Fruit fly (Drosophila melanogaster) whole organism, pupa: Measurements from ENCODE around the gene CG18180.

Source experiments
- CG10348 ChIP-seq: fragments of 200-800 bp; sonication (Bioruptor generic); IDR thresholded peaks from 2 replicates; pipeline ENCODE4 v1.3.6; 2022; ENCODE audit warnings: missing biosample characterization, missing genetic modification characterization
- CG12605 ChIP-seq: fragments of 200-800 bp; sonication (Bioruptor generic); IDR thresholded peaks from 2 replicates; pipeline ENCODE4 v1.3.6; 2022; ENCODE audit warnings: missing biosample characterization, missing genetic modification characterization
- CG13204 ChIP-seq: fragments of 200-800 bp; sonication (Bioruptor generic); optimal IDR thresholded peaks from 2 replicates; lab custom pipeline; 2018; ENCODE audit warnings: missing biosample characterization, mild to moderate bottlenecking, missing genetic modification characterization, moderate library complexity
- CG14655 ChIP-seq: fragments of 200-800 bp; sonication (Bioruptor generic); optimal IDR thresholded peaks from 3 replicates; lab custom pipeline; 2017; ENCODE audit warnings: mild to moderate bottlenecking, missing biosample characterization, missing genetic modification reagents, missing genetic modification characterization
- CG15710 ChIP-seq: fragments of 200-800 bp; sonication (Bioruptor generic); optimal IDR thresholded peaks from 2 replicates; lab custom pipeline; 2018; ENCODE audit warnings: missing biosample characterization, mild to moderate bottlenecking, missing genetic modification characterization, moderate library complexity
- CG17806 ChIP-seq: fragments of 200-800 bp; sonication (Bioruptor generic); optimal IDR thresholded peaks from 2 replicates; lab custom pipeline; 2018; ENCODE audit warnings: missing biosample characterization, mild to moderate bottlenecking, missing genetic modification characterization, moderate library complexity
- CG32121 ChIP-seq: fragments of 200-800 bp; sonication (Bioruptor generic); IDR thresholded peaks from 2 replicates; pipeline ENCODE4 v1.3.6; 2022; ENCODE audit warnings: missing biosample characterization, missing genetic modification characterization
- CG34367 ChIP-seq: fragments of 200-800 bp; sonication (Bioruptor generic); optimal IDR thresholded peaks from 2 replicates; lab custom pipeline; 2018; ENCODE audit warnings: missing biosample characterization, mild to moderate bottlenecking, missing genetic modification characterization
- CG4496 ChIP-seq: fragments of 200-800 bp; sonication (Bioruptor generic); IDR thresholded peaks from 3 replicates; pipeline ENCODE4 v1.3.6; 2022; ENCODE audit warnings: missing biosample characterization, missing genetic modification characterization
- CG8159 ChIP-seq: fragments of 200-800 bp; sonication (Bioruptor generic); optimal IDR thresholded peaks from 3 replicates; lab custom pipeline; 2018; ENCODE audit warnings: missing biosample characterization, mild to moderate bottlenecking, missing genetic modification characterization, moderate library complexity
- CG9948 ChIP-seq: fragments of 200-800 bp; sonication (Bioruptor generic); optimal IDR thresholded peaks from 2 replicates; lab custom pipeline; 2018; ENCODE audit warnings: missing biosample characterization, mild to moderate bottlenecking, missing genetic modification characterization, moderate library complexity
- D1 ChIP-seq: fragments of 200-800 bp; sonication (Bioruptor generic); optimal IDR thresholded peaks from 2 replicates; lab custom pipeline; 2018; ENCODE audit warnings: missing biosample characterization, mild to moderate bottlenecking, missing genetic modification characterization, moderate library complexity
- EcR ChIP-seq: fragments of 200-800 bp; sonication (Bioruptor generic); optimal IDR thresholded peaks from 3 replicates; lab custom pipeline; 2019; ENCODE audit warnings: missing biosample characterization, missing genetic modification characterization, mild to moderate bottlenecking, moderate library complexity, missing genetic modification reagents
- Ets98B ChIP-seq: fragments of 200-800 bp; sonication (Bioruptor generic); IDR thresholded peaks from 2 replicates; pipeline ENCODE4 v1.3.6; 2022; ENCODE audit warnings: missing biosample characterization, missing genetic modification characterization
- Pif1A ChIP-seq: fragments of 200-800 bp; sonication (Bioruptor generic); optimal IDR thresholded peaks from 3 replicates; lab custom pipeline; 2016; ENCODE audit warnings: missing biosample characterization, missing genetic modification characterization
- Pif1B ChIP-seq: fragments of 200-800 bp; sonication (Bioruptor generic); optimal IDR thresholded peaks from 3 replicates; lab custom pipeline; 2016; ENCODE audit warnings: missing biosample characterization, missing genetic modification characterization
- Snoo ChIP-seq: fragments of 200-800 bp; sonication (Bioruptor generic); optimal IDR thresholded peaks from 3 replicates; lab custom pipeline; 2017; ENCODE audit warnings: missing biosample characterization, mild to moderate bottlenecking, missing genetic modification characterization, inconsistent platforms
- fd96Ca ChIP-seq: fragments of 200-800 bp; sonication (Bioruptor generic); IDR thresholded peaks from 3 replicates; pipeline ENCODE4 v1.3.6; 2022; ENCODE audit warnings: missing biosample characterization, missing genetic modification characterization
- gl ChIP-seq: fragments of 200-800 bp; sonication (Bioruptor generic); optimal IDR thresholded peaks from 2 replicates; lab custom pipeline; 2018; ENCODE audit warnings: missing biosample characterization, mild to moderate bottlenecking, missing genetic modification characterization
- rn ChIP-seq: fragments of 200-800 bp; sonication (Bioruptor generic); IDR thresholded peaks from 2 replicates; pipeline ENCODE4 v1.3.6; 2022; ENCODE audit warnings: missing biosample characterization, missing genetic modification characterization

Gene CG18180

DNA sequence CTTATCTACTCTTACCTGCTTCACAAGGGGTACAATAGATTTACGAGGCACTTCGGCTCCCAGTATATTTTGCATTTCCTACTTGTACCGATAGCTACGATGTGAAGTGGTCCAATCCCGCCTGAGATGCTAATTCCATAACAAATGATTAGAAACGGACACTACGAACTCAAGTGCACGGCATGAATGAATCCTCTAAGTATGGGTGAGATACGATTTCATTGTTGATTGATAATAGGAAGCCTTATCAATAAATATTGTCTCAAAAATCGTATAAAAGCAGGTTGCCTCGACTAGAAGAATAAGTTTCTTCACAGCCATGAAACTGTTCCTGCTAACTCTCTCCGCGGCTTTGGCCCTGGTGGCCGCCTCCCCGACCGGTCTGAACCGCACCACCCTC, at the start of gene CG18180:
TSS of gene CG18180 (plus strand) at position 301 of the 400 bp plus-strand sequence.
- no peak for TF ChIP-seq D1
- no peak for TF ChIP-seq Pif1B (GFP tag; lab: Kevin White, UChicago)
- TF ChIP-seq gl (tag; lab: Kevin White, UChicago): no peak
- no peak for TF ChIP-seq CG4496 (GFP tag; lab: Robert Waterston, UW)
- no peak for TF ChIP-seq CG13204 (GFP tag; lab: Kevin White, UChicago)
- TF ChIP-seq CG10348 (GFP tag; lab: Robert Waterston, UW): no peak
- TF ChIP-seq CG32121 (GFP tag; lab: Robert Waterston, UW): no peak
- TF ChIP-seq CG12605 (GFP tag; lab: Robert Waterston, UW): no peak

DNA sequence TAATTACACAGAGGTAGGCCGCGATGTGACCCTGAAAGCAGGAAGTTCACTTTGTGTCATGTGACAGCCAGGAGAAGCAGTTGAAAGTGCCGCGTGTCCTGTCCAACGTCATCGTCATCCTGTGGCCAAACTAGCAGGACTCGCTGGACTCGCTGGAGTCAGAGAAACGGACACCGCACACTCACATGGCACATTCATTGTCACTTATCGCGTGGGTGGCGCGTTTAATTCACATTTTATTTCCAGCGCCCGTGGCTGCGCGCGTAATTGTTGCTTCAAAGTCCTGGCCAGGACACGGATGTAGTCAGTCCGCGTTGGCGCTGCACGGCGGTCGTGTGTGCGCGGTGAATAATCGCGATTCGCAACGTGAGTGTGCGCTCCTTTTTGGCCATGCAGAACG, 43.3 kb upstream of the CG18180 start, which contains the start of gene Tmc:
TSS of gene Tmc (plus strand) at position 301 of the 400 bp plus-strand sequence.
- TF ChIP-seq Ets98B (no peak), D1 (no peak), CG17806 (no peak), CG14655 (GFP tag; lab: Kevin White, UChicago) (no peak), Pif1A (GFP tag; lab: Kevin White, UChicago) (no peak), CG12605 (GFP tag; lab: Robert Waterston, UW) (no peak), Pif1B (GFP tag; lab: Kevin White, UChicago) (no peak), rn (GFP tag; lab: Robert Waterston, UW) (no peak)

DNA sequence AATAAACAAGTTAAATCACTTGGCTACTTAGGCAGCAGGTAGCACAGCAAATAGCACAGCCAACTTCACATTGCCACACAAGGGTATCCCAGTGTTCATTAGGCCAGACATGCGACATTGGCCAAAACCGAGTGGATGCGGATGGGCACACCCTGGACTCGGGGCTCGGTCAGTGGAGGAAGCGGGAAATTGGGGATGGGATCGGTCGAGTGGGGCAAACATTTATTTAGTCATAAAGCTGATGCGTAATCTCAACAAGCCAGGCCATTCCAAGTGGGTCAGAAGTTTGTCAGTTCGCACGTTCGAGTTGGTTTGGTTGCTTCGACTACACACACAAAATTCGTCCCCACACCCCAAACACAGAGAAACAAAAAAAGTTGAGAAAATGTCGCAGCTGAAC, 42.1 kb upstream of the CG18180 start, which contains the start of gene CG3222:
TSS of gene CG3222 (plus strand) at position 301 of the 400 bp plus-strand sequence.
- no peak for TF ChIP-seq CG8159 (tag; lab: Kevin White, UChicago)
- TF ChIP-seq CG12605 (GFP tag; lab: Robert Waterston, UW): no peak
- TF ChIP-seq, all 21 proteins: peak for 0

DNA sequence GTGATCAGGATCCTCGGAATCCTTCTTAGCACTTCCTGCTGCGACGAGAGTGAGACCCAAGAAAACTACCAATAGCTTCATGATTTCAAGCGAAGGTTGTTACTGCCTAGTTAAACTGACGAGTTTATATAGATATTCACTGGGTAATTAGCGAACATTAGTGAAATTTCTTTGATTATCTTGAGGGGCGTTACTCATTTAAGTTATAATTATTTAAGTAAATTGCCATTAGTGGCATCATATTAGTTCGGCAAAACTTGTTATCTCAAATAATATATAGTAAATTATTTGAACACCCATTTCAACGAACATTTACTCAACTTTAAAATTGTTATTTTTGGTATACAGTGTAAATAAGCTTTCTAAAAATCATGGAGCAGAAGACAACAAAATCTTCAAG, 39.6 kb upstream of the CG18180 start, which contains the start of the genes CG3088 and CG3306:
TSS of gene CG3088 (minus strand) at position 101 of the 400 bp plus-strand sequence.
TSS of gene CG3306 (plus strand) at position 299 of the 400 bp plus-strand sequence.
- TF ChIP-seq CG8159 (tag; lab: Kevin White, UChicago) (no peak), CG13204 (GFP tag; lab: Kevin White, UChicago) (no peak)

DNA sequence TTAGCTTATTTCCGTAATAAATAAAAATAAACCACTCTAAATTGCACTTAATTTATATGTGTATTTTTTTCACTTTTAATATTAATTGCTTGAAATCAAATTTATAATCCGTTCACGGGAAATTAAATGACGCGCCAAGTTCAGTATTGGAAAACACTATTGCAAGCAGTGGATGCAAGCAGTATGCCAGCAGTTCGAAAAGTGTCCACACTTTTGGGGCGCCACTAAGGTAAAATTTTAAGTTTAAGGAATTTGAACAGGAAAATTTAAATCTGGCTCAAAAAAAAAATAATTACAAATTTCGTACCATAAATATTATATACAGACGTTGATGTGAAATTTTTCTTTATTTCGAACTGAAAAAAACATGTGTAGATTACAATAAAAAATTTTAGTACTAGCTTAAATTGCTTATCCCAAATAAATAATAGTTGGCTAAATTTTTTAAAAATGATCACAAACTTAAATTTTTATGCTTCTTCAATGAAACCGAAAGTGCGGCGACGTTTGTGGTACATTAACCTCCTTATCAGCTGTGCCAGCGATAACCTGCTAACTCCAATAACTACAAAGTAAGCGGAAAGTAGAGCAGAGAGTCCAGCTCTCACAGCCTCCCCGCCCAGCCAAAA, 26.7 kb upstream of the CG18180 start:
- TF ChIP-seq CG13204 (GFP tag; lab: Kevin White, UChicago) (no peak), D1 (peak; percentile 86)

DNA sequence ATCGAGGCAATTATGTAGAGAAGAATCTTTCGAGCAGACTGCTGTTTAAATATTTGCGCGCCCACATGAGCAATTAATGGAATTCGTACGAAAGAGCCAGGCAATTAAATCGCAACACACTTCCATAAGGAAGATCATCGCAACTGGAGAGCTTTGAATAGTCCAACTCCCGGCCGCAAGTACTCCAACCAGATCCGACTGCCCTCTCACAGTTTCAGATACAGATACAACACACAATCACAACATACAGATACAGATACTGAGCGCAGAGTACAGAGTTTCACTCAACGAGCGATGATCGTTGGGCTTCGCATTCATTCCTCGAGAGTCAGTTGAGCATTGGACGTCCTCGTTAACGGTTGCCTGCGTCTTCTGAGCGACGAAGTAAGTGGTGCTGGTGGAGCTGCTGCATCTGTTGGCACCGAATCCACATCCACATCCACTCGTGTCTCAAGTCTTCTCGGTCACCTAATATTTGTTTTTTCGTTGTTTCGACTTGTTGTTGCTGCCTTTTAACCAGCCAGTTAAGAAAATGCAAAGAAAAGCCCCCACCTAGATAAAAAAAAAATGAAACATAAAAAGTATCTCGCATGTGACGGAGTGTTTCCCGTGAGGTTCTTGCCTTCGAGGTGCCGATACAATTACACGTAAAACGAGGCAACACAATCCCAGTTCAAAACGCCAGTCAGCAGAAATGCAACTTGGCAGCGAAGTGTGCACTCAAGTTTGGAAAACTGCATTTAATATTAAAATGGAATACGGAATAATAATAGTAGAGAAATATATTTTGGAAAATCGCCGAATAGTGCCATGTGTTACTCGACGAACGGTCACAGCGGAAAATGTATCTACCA, 26.0 kb upstream of the CG18180 start, which contains the start of gene LanB2:
TSS of gene LanB2 (plus strand) at position 326 of the 854 bp plus-strand sequence.
- TF ChIP-seq rn (GFP tag; lab: Robert Waterston, UW) (no peak), CG15710 (peak; percentile 1), CG32121 (GFP tag; lab: Robert Waterston, UW) (no peak; the same call in 1 of the 2 replicates), fd96Ca (GFP tag; lab: Robert Waterston, UW) (peak; percentile 59; the same call in 1 of the 3 replicates), CG34367 (tag; lab: Kevin White, UChicago) (no peak), Ets98B (peak; percentile 66; the same call in 1 of the 2 replicates), gl (tag; lab: Kevin White, UChicago) (peak; percentile 23), CG10348 (GFP tag; lab: Robert Waterston, UW) (no peak), CG12605 (GFP tag; lab: Robert Waterston, UW) (0 out of 2 replicates have a peak, but pooled peaks have one; percentile 13), CG4496 (GFP tag; lab: Robert Waterston, UW) (no peak; the same call in 2 of the 3 replicates), CG8159 (tag; lab: Kevin White, UChicago) (peak; percentile 37), CG9948 (tag; lab: Kevin White, UChicago) (no peak), Snoo (tag; lab: Kevin White, UChicago) (no peak), EcR (peak; percentile 81), D1 (no peak), Pif1A (GFP tag; lab: Kevin White, UChicago) (peak; percentile 15), CG14655 (GFP tag; lab: Kevin White, UChicago) (no peak)
